Worm (Caenorhabditis elegans) whole organism, L1 larva: Measurements from ENCODE around the gene Y38F1A.4.

ENCODE experiments used
- C04F5.9 ChIP-seq: sonication (generic microtip); optimal IDR thresholded peaks from 2 replicates; lab custom pipeline; 2016; ENCODE audit warnings: missing genetic modification characterization, missing compliant biosample characterization
- C34B4.2 ChIP-seq: sonication (generic microtip); optimal IDR thresholded peaks from 2 replicates; lab custom pipeline; 2017; ENCODE audit warnings: mild to moderate bottlenecking, missing genetic modification characterization, missing compliant biosample characterization
- aha-1 ChIP-seq: fragments of 150-350 bp; optimal IDR thresholded peaks from 2 replicates; lab custom pipeline; 2014; ENCODE audit warnings: missing biosample characterization, missing genetic modification characterization
- alr-1 ChIP-seq: fragments of 200-800 bp; sonication (Bioruptor generic); optimal IDR thresholded peaks from 2 replicates; lab custom pipeline; 2018; ENCODE audit warnings: borderline replicate concordance, mild to moderate bottlenecking, missing genetic modification characterization, missing compliant biosample characterization
- aly-2 ChIP-seq: fragments of 150-350 bp; optimal IDR thresholded peaks from 2 replicates; lab custom pipeline; 2014; ENCODE audit warnings: missing biosample characterization, missing genetic modification characterization
- blmp-1 ChIP-seq: fragments of 150-350 bp; optimal IDR thresholded peaks from 2 replicates; lab custom pipeline; 2014; ENCODE audit warnings: missing biosample characterization, missing genetic modification characterization
- ceh-63 ChIP-seq: fragments of 200-800 bp; sonication (Bioruptor generic); optimal IDR thresholded peaks from 2 replicates; lab custom pipeline; 2018; ENCODE audit warnings: mild to moderate bottlenecking, missing genetic modification characterization, missing compliant biosample characterization
- ceh-8 ChIP-seq: fragments of 200-800 bp; sonication (Bioruptor generic); optimal IDR thresholded peaks from 2 replicates; lab custom pipeline; 2018; ENCODE audit warnings: mild to moderate bottlenecking, missing genetic modification characterization, moderate library complexity, missing compliant biosample characterization
- ceh-88 ChIP-seq: fragments of 200-800 bp; sonication (Bioruptor generic); IDR thresholded peaks from 2 replicates; pipeline ENCODE4 v1.3.6; 2022; ENCODE audit warnings: missing genetic modification characterization, missing compliant biosample characterization
- ceh-90 ChIP-seq: sonication (generic microtip); optimal IDR thresholded peaks from 2 replicates; lab custom pipeline; 2016; ENCODE audit warnings: missing genetic modification characterization, missing compliant biosample characterization
- dpl-1 ChIP-seq, 3 experiments: fragments of 150-350 bp in 2 of 3; sonication (generic microtip) in 1 of 3; optimal IDR thresholded peaks; 2 replicates each; lab custom pipeline; 2014 to 2017; ENCODE audit warnings: missing biosample characterization in 3 of 3, missing genetic modification characterization in 3 of 3, missing genetic modification reagents in 3 of 3
- egl-27 ChIP-seq, 2 experiments: fragments of 150-350 bp in 1 of 2; sonication (generic microtip); optimal IDR thresholded peaks; 3 replicates each; lab custom pipeline; 2017 to 2018; ENCODE audit warnings: missing biosample characterization in 2 of 2, missing genetic modification characterization in 2 of 2, missing genetic modification reagents in 2 of 2
- elt-3 ChIP-seq, 6 experiments: fragments of 150-350 bp in 1 of 6; sonication (generic microtip); optimal IDR thresholded peaks; 2 replicates each; lab custom pipeline; 2017 to 2018; ENCODE audit warnings: missing biosample characterization in 6 of 6, missing genetic modification characterization in 6 of 6, inconsistent platforms in 1 of 6
- ets-5 ChIP-seq: fragments of 200-800 bp; sonication (Bioruptor generic); IDR thresholded peaks from 2 replicates; pipeline ENCODE4 v1.3.6; 2022; ENCODE audit warnings: missing genetic modification characterization, missing compliant biosample characterization
- fkh-10 ChIP-seq: sonication (generic microtip); optimal IDR thresholded peaks from 2 replicates; lab custom pipeline; 2017; ENCODE audit warnings: missing biosample characterization, missing genetic modification reagents, missing genetic modification characterization
- grh-1 ChIP-seq: fragments of 200-800 bp; sonication (Bioruptor generic); IDR thresholded peaks from 2 replicates; pipeline ENCODE4 v1.3.6; 2022; ENCODE audit warnings: missing genetic modification reagents, missing genetic modification characterization, missing compliant biosample characterization
- hlh-17 ChIP-seq: fragments of 200-800 bp; sonication (Bioruptor generic); optimal IDR thresholded peaks from 2 replicates; lab custom pipeline; 2018; ENCODE audit warnings: missing genetic modification characterization, mild to moderate bottlenecking, missing compliant biosample characterization, moderate library complexity, borderline replicate concordance
- hlh-4 ChIP-seq: sonication (generic microtip); optimal IDR thresholded peaks from 2 replicates; lab custom pipeline; 2016; ENCODE audit warnings: mild to moderate bottlenecking, missing genetic modification characterization, missing compliant biosample characterization
- irx-1 ChIP-seq: sonication (generic microtip); optimal IDR thresholded peaks from 2 replicates; lab custom pipeline; 2016; ENCODE audit warnings: missing genetic modification characterization, missing compliant biosample characterization
- jun-1 ChIP-seq: fragments of 150-350 bp; optimal IDR thresholded peaks from 2 replicates; lab custom pipeline; 2014; ENCODE audit warnings: missing biosample characterization, missing genetic modification reagents, missing genetic modification characterization
- lin-14 ChIP-seq: fragments of 200-800 bp; sonication (Bioruptor generic); optimal IDR thresholded peaks from 2 replicates; lab custom pipeline; 2018; ENCODE audit warnings: mild to moderate bottlenecking, missing genetic modification characterization, moderate library complexity, missing compliant biosample characterization
- lin-15B ChIP-seq: fragments of 150-350 bp; sonication (generic microtip); optimal IDR thresholded peaks from 3 replicates; lab custom pipeline; 2014; ENCODE audit warnings: missing biosample characterization, missing genetic modification characterization
- lin-35 ChIP-seq, 2 experiments: fragments of 150-350 bp; optimal IDR thresholded peaks; 2 replicates each; lab custom pipeline; 2014; ENCODE audit warnings: missing biosample characterization in 2 of 2, missing genetic modification characterization in 2 of 2, missing genetic modification reagents in 2 of 2
- lin-39 ChIP-seq: fragments of 150-350 bp; optimal IDR thresholded peaks from 2 replicates; lab custom pipeline; 2014; ENCODE audit warnings: missing biosample characterization, missing genetic modification reagents, missing genetic modification characterization
- lir-3 ChIP-seq: sonication (generic microtip); optimal IDR thresholded peaks from 2 replicates; lab custom pipeline; 2016; ENCODE audit warnings: mild to moderate bottlenecking, missing genetic modification characterization, moderate library complexity, missing compliant biosample characterization; ENCODE audit not compliant: poor library complexity
- lsy-2 ChIP-seq, 2 experiments: fragments of 150-350 bp; optimal IDR thresholded peaks; 2 replicates each; lab custom pipeline; 2014; ENCODE audit warnings: missing biosample characterization in 2 of 2, missing genetic modification characterization in 2 of 2
- mab-9 ChIP-seq: fragments of 200-800 bp; sonication (Bioruptor generic); IDR thresholded peaks from 2 replicates; pipeline ENCODE4 v1.3.6; 2022; ENCODE audit warnings: missing genetic modification reagents, missing genetic modification characterization, missing compliant biosample characterization
- mdl-1 ChIP-seq, 2 experiments: fragments of 150-350 bp; optimal IDR thresholded peaks; 2 replicates each; lab custom pipeline; 2014 to 2017; ENCODE audit warnings: missing biosample characterization in 2 of 2, missing genetic modification characterization in 2 of 2, inconsistent platforms in 1 of 2
- mef-2 ChIP-seq: fragments of 150-350 bp; optimal IDR thresholded peaks from 2 replicates; lab custom pipeline; 2014; ENCODE audit warnings: missing biosample characterization, missing genetic modification characterization
- mep-1 ChIP-seq: fragments of 150-350 bp; optimal IDR thresholded peaks from 2 replicates; lab custom pipeline; 2014; ENCODE audit warnings: missing biosample characterization, missing genetic modification characterization
- nhr-11 ChIP-seq: fragments of 150-350 bp; optimal IDR thresholded peaks from 2 replicates; lab custom pipeline; 2014; ENCODE audit warnings: missing biosample characterization, missing genetic modification characterization
- nhr-12 ChIP-seq: sonication (generic microtip); optimal IDR thresholded peaks from 2 replicates; lab custom pipeline; 2017; ENCODE audit warnings: missing biosample characterization, missing genetic modification characterization
- nhr-19 ChIP-seq: fragments of 200-800 bp; sonication (Bioruptor generic); conservative IDR thresholded peaks from 2 replicates; pipeline ENCODE4 v1.3.6; 2022; ENCODE audit warnings: missing genetic modification characterization, missing compliant biosample characterization
- nhr-20 ChIP-seq: sonication (generic microtip); optimal IDR thresholded peaks from 2 replicates; lab custom pipeline; 2016; ENCODE audit warnings: mild to moderate bottlenecking, missing genetic modification characterization, missing compliant biosample characterization
- nhr-237 ChIP-seq: fragments of 150-350 bp; optimal IDR thresholded peaks from 2 replicates; lab custom pipeline; 2014; ENCODE audit warnings: missing biosample characterization, missing genetic modification characterization
- nhr-76 ChIP-seq: sonication (generic microtip); optimal IDR thresholded peaks from 2 replicates; lab custom pipeline; 2017; ENCODE audit warnings: missing biosample characterization, missing genetic modification characterization
- nhr-77 ChIP-seq: fragments of 150-350 bp; optimal IDR thresholded peaks from 2 replicates; lab custom pipeline; 2014; ENCODE audit warnings: missing biosample characterization, missing genetic modification characterization
- pag-3 ChIP-seq: sonication (generic microtip); optimal IDR thresholded peaks from 2 replicates; lab custom pipeline; 2017; ENCODE audit warnings: missing genetic modification characterization, mild to moderate bottlenecking, missing compliant biosample characterization, antibody characterized with exemption, borderline replicate concordance; ENCODE audit not compliant: insufficient read depth
- pqm-1 ChIP-seq: sonication (generic microtip); optimal IDR thresholded peaks from 3 replicates; lab custom pipeline; 2017; ENCODE audit warnings: missing biosample characterization, missing genetic modification characterization
- skn-1 ChIP-seq: fragments of 150-350 bp; optimal IDR thresholded peaks from 2 replicates; lab custom pipeline; 2014; ENCODE audit warnings: missing biosample characterization, missing genetic modification characterization
- snu-23 ChIP-seq: sonication (generic microtip); optimal IDR thresholded peaks from 2 replicates; lab custom pipeline; 2016; ENCODE audit warnings: missing genetic modification characterization, missing compliant biosample characterization
- sox-4 ChIP-seq: sonication (generic microtip); optimal IDR thresholded peaks from 2 replicates; lab custom pipeline; 2016; ENCODE audit warnings: missing genetic modification characterization, missing compliant biosample characterization
- sptf-1 ChIP-seq: fragments of 150-350 bp; optimal IDR thresholded peaks from 2 replicates; lab custom pipeline; 2014; ENCODE audit warnings: missing biosample characterization, missing genetic modification characterization
- sup-37 ChIP-seq: fragments of 200-800 bp; sonication (Bioruptor generic); optimal IDR thresholded peaks from 2 replicates; lab custom pipeline; 2018; ENCODE audit warnings: mild to moderate bottlenecking, missing genetic modification characterization, missing compliant biosample characterization
- swsn-7 ChIP-seq: sonication (generic microtip); optimal IDR thresholded peaks from 2 replicates; lab custom pipeline; 2016; ENCODE audit warnings: missing genetic modification characterization, missing compliant biosample characterization
- tlp-1 ChIP-seq: fragments of 150-350 bp; optimal IDR thresholded peaks from 2 replicates; lab custom pipeline; 2014; ENCODE audit warnings: missing biosample characterization, missing genetic modification characterization
- unc-130 ChIP-seq: fragments of 150-350 bp; optimal IDR thresholded peaks from 2 replicates; lab custom pipeline; 2017; ENCODE audit warnings: missing biosample characterization, missing genetic modification characterization, inconsistent platforms
- unc-30 ChIP-seq: sonication (generic microtip); optimal IDR thresholded peaks from 2 replicates; lab custom pipeline; 2017; ENCODE audit warnings: missing biosample characterization, missing genetic modification characterization
- xbp-1 ChIP-seq: sonication (generic microtip); optimal IDR thresholded peaks from 2 replicates; lab custom pipeline; 2016; ENCODE audit warnings: missing genetic modification characterization, missing compliant biosample characterization
- zag-1 ChIP-seq: fragments of 150-350 bp; optimal IDR thresholded peaks from 2 replicates; lab custom pipeline; 2014; ENCODE audit warnings: missing biosample characterization, missing genetic modification characterization
- zip-4 ChIP-seq: fragments of 200-800 bp; sonication (Bioruptor generic); optimal IDR thresholded peaks from 2 replicates; lab custom pipeline; 2018; ENCODE audit warnings: mild to moderate bottlenecking, missing genetic modification characterization, moderate library complexity, missing compliant biosample characterization
- ztf-11 ChIP-seq, 2 experiments: sonication (generic microtip); optimal IDR thresholded peaks; 2 replicates each; lab custom pipeline; 2016 to 2017; ENCODE audit warnings: missing genetic modification characterization in 2 of 2, missing biosample characterization in 1 of 2, missing compliant biosample characterization in 1 of 2
- ztf-4 ChIP-seq: fragments of 150-350 bp; optimal IDR thresholded peaks from 2 replicates; lab custom pipeline; 2014; ENCODE audit warnings: missing biosample characterization, missing genetic modification characterization

The Y38F1A.4 gene

ce11 chrII:12996249-12996648 is 26.7 kb upstream of the Y38F1A.4 start, which contains the start of gene hphd-1 (continued):
- TF ChIP-seq nhr-76 (tag; lab: Kevin White, UChicago) (no peak), pqm-1 (tag; lab: Kevin White, UChicago) (no peak), mep-1 (tag; lab: Kevin White, UChicago) (peak; percentile 53), fkh-10 (GFP tag; lab: Kevin White, UChicago) (no peak), unc-30 (tag; lab: Kevin White, UChicago) (no peak), ceh-8 (GFP tag; lab: Kevin White, UChicago) (no peak), ztf-11 (tag; optimal IDR thresholded peaks at IDR 0.05; lab: Kevin White, UChicago) (no peak), C34B4.2 (no peak), sptf-1 (tag; lab: Kevin White, UChicago) (no peak), lir-3 (no peak), nhr-77 (no peak), blmp-1 (tag; lab: Kevin White, UChicago) (peak; percentile 60), C04F5.9 (tag; lab: Kevin White, UChicago) (no peak), aly-2 (tag; lab: Kevin White, UChicago) (no peak), ztf-4 (tag; lab: Kevin White, UChicago) (peak; percentile 26), skn-1 (tag; lab: Kevin White, UChicago) (no peak), lin-39 (tag; lab: Kevin White, UChicago) (no peak), lin-35 (GFP tag; optimal IDR thresholded peaks at IDR 0.05; lab: Kevin White, UChicago) (peak in 1 of 2 experiments; percentile 67), mab-9 (GFP tag; lab: Robert Waterston, UW) (no peak), sox-4 (tag; lab: Kevin White, UChicago) (no peak), aha-1 (tag; lab: Kevin White, UChicago) (no peak), hlh-17 (GFP tag; lab: Kevin White, UChicago) (no peak), irx-1 (tag; lab: Kevin White, UChicago) (no peak), dpl-1 (GFP tag; optimal IDR thresholded peaks at IDR 0.05; lab: Kevin White, UChicago) (peak in 2 of 3 experiments; percentile 4 to 14), jun-1 (no peak), egl-27 (tag; optimal IDR thresholded peaks at IDR 0.05; lab: Kevin White, UChicago) (no peak), lsy-2 (tag; optimal IDR thresholded peaks at IDR 0.05; lab: Kevin White, UChicago) (peak; percentile 12 to 47), tlp-1 (tag; lab: Kevin White, UChicago) (no peak), grh-1 (GFP tag; lab: Robert Waterston, UW) (peak; percentile 43; the same call in 1 of the 2 replicates), lin-14 (GFP tag; lab: Kevin White, UChicago) (peak; percentile 73), nhr-12 (tag; lab: Kevin White, UChicago) (no peak), ets-5 (GFP tag; lab: Robert Waterston, UW) (no peak), zip-4 (GFP tag; lab: Kevin White, UChicago) (no peak), lin-15B (tag; lab: Kevin White, UChicago) (no peak), zag-1 (tag; lab: Kevin White, UChicago) (no peak), nhr-237 (tag; lab: Kevin White, UChicago) (no peak), snu-23 (GFP tag; lab: Kevin White, UChicago) (peak; percentile 81), swsn-7 (tag; lab: Kevin White, UChicago) (peak; percentile 29), mdl-1 (tag; optimal IDR thresholded peaks at IDR 0.05; lab: Kevin White, UChicago) (peak in 1 of 2 experiments; percentile 85), ceh-90 (tag; lab: Kevin White, UChicago) (no peak), pag-3 (tag; lab: Kevin White, UChicago) (no peak), mef-2 (tag; lab: Kevin White, UChicago) (no peak), alr-1 (tag; lab: Kevin White, UChicago) (no peak), xbp-1 (tag; lab: Kevin White, UChicago) (no peak), ceh-63 (GFP tag; lab: Kevin White, UChicago) (no peak), nhr-20 (tag; lab: Kevin White, UChicago) (peak; percentile 73), unc-130 (tag; lab: Kevin White, UChicago) (no peak), nhr-11 (tag; lab: Kevin White, UChicago) (no peak), sup-37 (no peak), ceh-88 (GFP tag; lab: Robert Waterston, UW) (no peak), nhr-19 (peak; percentile 50), hlh-4 (tag; lab: Kevin White, UChicago) (no peak), elt-3 (tag; optimal IDR thresholded peaks at IDR 0.05; lab: Kevin White, UChicago) (peak in 2 of 6 experiments; percentile 50 to 71)
